Worm (Caenorhabditis elegans) whole organism, L1 larva: ENCODE measurements around the gene lact-8.

Source experiments
- C04F5.9 ChIP-seq: sonication (generic microtip); optimal IDR thresholded peaks from 2 replicates; lab custom pipeline; 2016; ENCODE audit warnings: missing genetic modification characterization, missing compliant biosample characterization
- C34B4.2 ChIP-seq: sonication (generic microtip); optimal IDR thresholded peaks from 2 replicates; lab custom pipeline; 2017; ENCODE audit warnings: mild to moderate bottlenecking, missing genetic modification characterization, missing compliant biosample characterization
- F16B12.6 ChIP-seq: fragments of 150-350 bp; optimal IDR thresholded peaks from 2 replicates; lab custom pipeline; 2014; ENCODE audit warnings: missing biosample characterization, missing genetic modification characterization
- Y116A8C.19 ChIP-seq: sonication (generic microtip); optimal IDR thresholded peaks from 2 replicates; lab custom pipeline; 2016; ENCODE audit warnings: missing compliant biosample characterization, missing genetic modification characterization, borderline replicate concordance
- aha-1 ChIP-seq: fragments of 150-350 bp; optimal IDR thresholded peaks from 2 replicates; lab custom pipeline; 2014; ENCODE audit warnings: missing biosample characterization, missing genetic modification characterization
- blmp-1 ChIP-seq: fragments of 150-350 bp; optimal IDR thresholded peaks from 2 replicates; lab custom pipeline; 2014; ENCODE audit warnings: missing biosample characterization, missing genetic modification characterization
- ceh-8 ChIP-seq: fragments of 200-800 bp; sonication (Bioruptor generic); optimal IDR thresholded peaks from 2 replicates; lab custom pipeline; 2018; ENCODE audit warnings: mild to moderate bottlenecking, missing genetic modification characterization, moderate library complexity, missing compliant biosample characterization
- ceh-82 ChIP-seq, 3 experiments: fragments of 150-350 bp in 1 of 3; sonication (generic microtip) in 2 of 3; optimal IDR thresholded peaks; 2 replicates each; lab custom pipeline; 2014 to 2017; ENCODE audit warnings: missing biosample characterization in 3 of 3, missing genetic modification characterization in 3 of 3
- dpl-1 ChIP-seq, 3 experiments: fragments of 150-350 bp in 2 of 3; sonication (generic microtip) in 1 of 3; optimal IDR thresholded peaks; 2 replicates each; lab custom pipeline; 2014 to 2017; ENCODE audit warnings: missing biosample characterization in 3 of 3, missing genetic modification characterization in 3 of 3, missing genetic modification reagents in 3 of 3
- dsc-1 ChIP-seq: sonication (generic microtip); optimal IDR thresholded peaks from 2 replicates; lab custom pipeline; 2016; ENCODE audit warnings: mild to moderate bottlenecking, missing genetic modification characterization, missing compliant biosample characterization
- ets-5 ChIP-seq: fragments of 200-800 bp; sonication (Bioruptor generic); IDR thresholded peaks from 2 replicates; pipeline ENCODE4 v1.3.6; 2022; ENCODE audit warnings: missing genetic modification characterization, missing compliant biosample characterization
- fkh-10 ChIP-seq: sonication (generic microtip); optimal IDR thresholded peaks from 2 replicates; lab custom pipeline; 2017; ENCODE audit warnings: missing biosample characterization, missing genetic modification reagents, missing genetic modification characterization
- fkh-8 ChIP-seq: sonication (generic microtip); optimal IDR thresholded peaks from 2 replicates; lab custom pipeline; 2016; ENCODE audit warnings: mild to moderate bottlenecking, missing genetic modification characterization, missing compliant biosample characterization
- grh-1 ChIP-seq: fragments of 200-800 bp; sonication (Bioruptor generic); IDR thresholded peaks from 2 replicates; pipeline ENCODE4 v1.3.6; 2022; ENCODE audit warnings: missing genetic modification reagents, missing genetic modification characterization, missing compliant biosample characterization
- hlh-17 ChIP-seq: fragments of 200-800 bp; sonication (Bioruptor generic); optimal IDR thresholded peaks from 2 replicates; lab custom pipeline; 2018; ENCODE audit warnings: missing genetic modification characterization, mild to moderate bottlenecking, missing compliant biosample characterization, moderate library complexity, borderline replicate concordance
- hpl-2 ChIP-seq: fragments of 150-350 bp; optimal IDR thresholded peaks from 2 replicates; lab custom pipeline; 2014; ENCODE audit warnings: missing biosample characterization, missing genetic modification reagents, missing genetic modification characterization
- irx-1 ChIP-seq: sonication (generic microtip); optimal IDR thresholded peaks from 2 replicates; lab custom pipeline; 2016; ENCODE audit warnings: missing genetic modification characterization, missing compliant biosample characterization
- isw-1 ChIP-seq: fragments of 200-800 bp; sonication (Bioruptor generic); IDR thresholded peaks from 2 replicates; pipeline ENCODE4 v1.3.6; 2022; ENCODE audit warnings: missing genetic modification characterization, missing compliant biosample characterization
- lin-35 ChIP-seq, 2 experiments: fragments of 150-350 bp; optimal IDR thresholded peaks; 2 replicates each; lab custom pipeline; 2014; ENCODE audit warnings: missing biosample characterization in 2 of 2, missing genetic modification characterization in 2 of 2, missing genetic modification reagents in 2 of 2
- lir-3 ChIP-seq: sonication (generic microtip); optimal IDR thresholded peaks from 2 replicates; lab custom pipeline; 2016; ENCODE audit warnings: mild to moderate bottlenecking, missing genetic modification characterization, moderate library complexity, missing compliant biosample characterization; ENCODE audit not compliant: poor library complexity
- lsy-2 ChIP-seq, 2 experiments: fragments of 150-350 bp; optimal IDR thresholded peaks; 2 replicates each; lab custom pipeline; 2014; ENCODE audit warnings: missing biosample characterization in 2 of 2, missing genetic modification characterization in 2 of 2
- mdl-1 ChIP-seq, 2 experiments: fragments of 150-350 bp; optimal IDR thresholded peaks; 2 replicates each; lab custom pipeline; 2014 to 2017; ENCODE audit warnings: missing biosample characterization in 2 of 2, missing genetic modification characterization in 2 of 2, inconsistent platforms in 1 of 2
- mep-1 ChIP-seq: fragments of 150-350 bp; optimal IDR thresholded peaks from 2 replicates; lab custom pipeline; 2014; ENCODE audit warnings: missing biosample characterization, missing genetic modification characterization
- nhr-11 ChIP-seq: fragments of 150-350 bp; optimal IDR thresholded peaks from 2 replicates; lab custom pipeline; 2014; ENCODE audit warnings: missing biosample characterization, missing genetic modification characterization
- nhr-19 ChIP-seq: fragments of 200-800 bp; sonication (Bioruptor generic); conservative IDR thresholded peaks from 2 replicates; pipeline ENCODE4 v1.3.6; 2022; ENCODE audit warnings: missing genetic modification characterization, missing compliant biosample characterization
- nhr-28 ChIP-seq: fragments of 150-350 bp; optimal IDR thresholded peaks from 2 replicates; lab custom pipeline; 2014; ENCODE audit warnings: missing biosample characterization, missing genetic modification characterization
- nhr-47 ChIP-seq: sonication (generic microtip); optimal IDR thresholded peaks from 2 replicates; lab custom pipeline; 2016; ENCODE audit warnings: mild to moderate bottlenecking, missing genetic modification characterization, moderate library complexity, missing compliant biosample characterization
- nhr-76 ChIP-seq: sonication (generic microtip); optimal IDR thresholded peaks from 2 replicates; lab custom pipeline; 2017; ENCODE audit warnings: missing biosample characterization, missing genetic modification characterization
- nhr-84 ChIP-seq: sonication (generic microtip); optimal IDR thresholded peaks from 2 replicates; lab custom pipeline; 2017; ENCODE audit warnings: missing biosample characterization, missing genetic modification characterization
- nhr-85 ChIP-seq: sonication (generic microtip); peaks from one replicate; lab custom pipeline; 2016; ENCODE audit warnings: missing genetic modification characterization, inconsistent platforms, missing compliant biosample characterization
- pag-3 ChIP-seq: sonication (generic microtip); optimal IDR thresholded peaks from 2 replicates; lab custom pipeline; 2017; ENCODE audit warnings: missing genetic modification characterization, mild to moderate bottlenecking, missing compliant biosample characterization, antibody characterized with exemption, borderline replicate concordance; ENCODE audit not compliant: insufficient read depth
- pqm-1 ChIP-seq: sonication (generic microtip); optimal IDR thresholded peaks from 3 replicates; lab custom pipeline; 2017; ENCODE audit warnings: missing biosample characterization, missing genetic modification characterization
- skn-1 ChIP-seq: fragments of 150-350 bp; optimal IDR thresholded peaks from 2 replicates; lab custom pipeline; 2014; ENCODE audit warnings: missing biosample characterization, missing genetic modification characterization
- snpc-4 ChIP-seq: fragments of 150-350 bp; optimal IDR thresholded peaks from 2 replicates; lab custom pipeline; 2014; ENCODE audit warnings: missing biosample characterization, missing genetic modification characterization
- snu-23 ChIP-seq: sonication (generic microtip); optimal IDR thresholded peaks from 2 replicates; lab custom pipeline; 2016; ENCODE audit warnings: missing genetic modification characterization, missing compliant biosample characterization
- sox-4 ChIP-seq: sonication (generic microtip); optimal IDR thresholded peaks from 2 replicates; lab custom pipeline; 2016; ENCODE audit warnings: missing genetic modification characterization, missing compliant biosample characterization
- sptf-1 ChIP-seq: fragments of 150-350 bp; optimal IDR thresholded peaks from 2 replicates; lab custom pipeline; 2014; ENCODE audit warnings: missing biosample characterization, missing genetic modification characterization
- sup-37 ChIP-seq: fragments of 200-800 bp; sonication (Bioruptor generic); optimal IDR thresholded peaks from 2 replicates; lab custom pipeline; 2018; ENCODE audit warnings: mild to moderate bottlenecking, missing genetic modification characterization, missing compliant biosample characterization
- swsn-7 ChIP-seq: sonication (generic microtip); optimal IDR thresholded peaks from 2 replicates; lab custom pipeline; 2016; ENCODE audit warnings: missing genetic modification characterization, missing compliant biosample characterization
- tbx-2 ChIP-seq: sonication (generic microtip); optimal IDR thresholded peaks from 2 replicates; lab custom pipeline; 2016; ENCODE audit warnings: missing genetic modification characterization, missing compliant biosample characterization
- tlp-1 ChIP-seq: fragments of 150-350 bp; optimal IDR thresholded peaks from 2 replicates; lab custom pipeline; 2014; ENCODE audit warnings: missing biosample characterization, missing genetic modification characterization
- unc-86 ChIP-seq: sonication (generic microtip); optimal IDR thresholded peaks from 2 replicates; lab custom pipeline; 2016; ENCODE audit warnings: missing genetic modification characterization, missing compliant biosample characterization
- vab-15 ChIP-seq: sonication (generic microtip); optimal IDR thresholded peaks from 2 replicates; lab custom pipeline; 2017; ENCODE audit warnings: missing genotype, mild to moderate bottlenecking, missing genetic modification characterization, missing compliant biosample characterization
- xbp-1 ChIP-seq: sonication (generic microtip); optimal IDR thresholded peaks from 2 replicates; lab custom pipeline; 2016; ENCODE audit warnings: missing genetic modification characterization, missing compliant biosample characterization
- ztf-11 ChIP-seq, 2 experiments: sonication (generic microtip); optimal IDR thresholded peaks; 2 replicates each; lab custom pipeline; 2016 to 2017; ENCODE audit warnings: missing genetic modification characterization in 2 of 2, missing biosample characterization in 1 of 2, missing compliant biosample characterization in 1 of 2
- ztf-4 ChIP-seq: fragments of 150-350 bp; optimal IDR thresholded peaks from 2 replicates; lab custom pipeline; 2014; ENCODE audit warnings: missing biosample characterization, missing genetic modification characterization

The lact-8 gene

ce11 chrV:11122466-11122865 lies 29.1 kb upstream of the lact-8 start, which contains the start of gene mboa-2 (continued):
- TF ChIP-seq isw-1 (GFP tag; lab: Robert Waterston, UW) (no peak), blmp-1 (tag; lab: Kevin White, UChicago) (no peak), hlh-17 (no peak), nhr-11 (no peak), mdl-1 (tag; optimal IDR thresholded peaks at IDR 0.05; lab: Kevin White, UChicago) (no peak), pqm-1 (no peak), mep-1 (tag; lab: Kevin White, UChicago) (no peak), hpl-2 (GFP tag; lab: Kevin White, UChicago) (no peak), sptf-1 (tag; lab: Kevin White, UChicago) (no peak), fkh-10 (GFP tag; lab: Kevin White, UChicago) (no peak), dsc-1 (no peak), nhr-84 (tag; lab: Kevin White, UChicago) (no peak), lir-3 (peak; percentile 3), unc-86 (no peak), nhr-85 (tag; lab: Kevin White, UChicago) (peak; percentile 49), tbx-2 (no peak), swsn-7 (peak; percentile 25), tlp-1 (tag; lab: Kevin White, UChicago) (no peak), C34B4.2 (no peak), ceh-8 (no peak), sup-37 (no peak), Y116A8C.19 (tag; lab: Kevin White, UChicago) (no peak), nhr-76 (tag; lab: Kevin White, UChicago) (no peak), fkh-8 (tag; lab: Kevin White, UChicago) (no peak), C04F5.9 (tag; lab: Kevin White, UChicago) (no peak), snpc-4 (tag; lab: Kevin White, UChicago) (no peak), skn-1 (tag; lab: Kevin White, UChicago) (no peak), nhr-28 (no peak), ets-5 (GFP tag; lab: Robert Waterston, UW) (no peak), nhr-47 (tag; lab: Kevin White, UChicago) (peak; percentile 16), lin-35 (GFP tag; optimal IDR thresholded peaks at IDR 0.05; lab: Kevin White, UChicago) (peak in 1 of 2 experiments; percentile 13), lsy-2 (tag; optimal IDR thresholded peaks at IDR 0.05; lab: Kevin White, UChicago) (peak; percentile 29 to 38), aha-1 (tag; lab: Kevin White, UChicago) (no peak), dpl-1 (GFP tag; optimal IDR thresholded peaks at IDR 0.05; lab: Kevin White, UChicago) (no peak), ceh-82 (tag; optimal IDR thresholded peaks at IDR 0.05; lab: Kevin White, UChicago) (no peak), irx-1 (no peak), F16B12.6 (no peak), snu-23 (GFP tag; lab: Kevin White, UChicago) (peak; percentile 16), xbp-1 (tag; lab: Kevin White, UChicago) (no peak), pag-3 (tag; lab: Kevin White, UChicago) (no peak), nhr-19 (GFP tag; lab: Robert Waterston, UW) (peak; percentile 30), vab-15 (tag; lab: Kevin White, UChicago) (no peak), ztf-4 (tag; lab: Kevin White, UChicago) (peak; percentile 2), ztf-11 (tag; optimal IDR thresholded peaks at IDR 0.05; lab: Kevin White, UChicago) (no peak), sox-4 (tag; lab: Kevin White, UChicago) (no peak), grh-1 (GFP tag; lab: Robert Waterston, UW) (no peak)
